Fruit fly (Drosophila melanogaster) whole organism, prepupa: ENCODE data around the gene CG15880.

ENCODE experiments used
- Blimp-1 ChIP-seq: fragments of 200-800 bp; sonication (Bioruptor generic); optimal IDR thresholded peaks from 3 replicates; lab custom pipeline; 2017; ENCODE audit warnings: missing biosample characterization, missing genetic modification characterization, mild to moderate bottlenecking, moderate library complexity, missing genetic modification reagents
- CG10631 ChIP-seq: fragments of 200-800 bp; sonication (Bioruptor generic); optimal IDR thresholded peaks from 2 replicates; lab custom pipeline; 2016; ENCODE audit warnings: missing biosample characterization, missing genetic modification characterization
- CG10669 ChIP-seq: fragments of 200-800 bp; sonication (Bioruptor generic); optimal IDR thresholded peaks from 3 replicates; lab custom pipeline; 2018; ENCODE audit warnings: missing biosample characterization, mild to moderate bottlenecking, missing genetic modification characterization, moderate library complexity
- CG11902 ChIP-seq: fragments of 200-800 bp; sonication (Bioruptor generic); optimal IDR thresholded peaks from 3 replicates; lab custom pipeline; 2016; ENCODE audit warnings: missing biosample characterization, missing genetic modification characterization
- CG15336 ChIP-seq: fragments of 200-800 bp; sonication (Bioruptor generic); IDR thresholded peaks from 2 replicates; pipeline ENCODE4 v1.3.6; 2022; ENCODE audit warnings: missing biosample characterization, missing genetic modification characterization
- CG16779 ChIP-seq: fragments of 200-800 bp; sonication (Bioruptor generic); optimal IDR thresholded peaks from 3 replicates; lab custom pipeline; 2017; ENCODE audit warnings: missing biosample characterization, mild to moderate bottlenecking, missing genetic modification characterization
- CG3032 ChIP-seq: fragments of 200-800 bp; optimal IDR thresholded peaks from 2 replicates; lab custom pipeline; 2019; ENCODE audit warnings: missing biosample characterization, mild to moderate bottlenecking, missing genetic modification characterization, moderate library complexity
- CG31627 ChIP-seq: fragments of 200-800 bp; sonication (Bioruptor generic); optimal IDR thresholded peaks from 3 replicates; lab custom pipeline; 2016; ENCODE audit warnings: missing biosample characterization, missing genetic modification characterization
- CG3919 ChIP-seq: fragments of 200-800 bp; sonication (Bioruptor generic); optimal IDR thresholded peaks from 3 replicates; lab custom pipeline; 2016; ENCODE audit warnings: missing biosample characterization, missing genetic modification characterization
- CG4318 ChIP-seq: fragments of 200-800 bp; sonication (Bioruptor generic); optimal IDR thresholded peaks from 3 replicates; lab custom pipeline; 2017; ENCODE audit warnings: missing biosample characterization, mild to moderate bottlenecking, missing genetic modification characterization
- CG6163 ChIP-seq: fragments of 200-800 bp; sonication (Bioruptor generic); IDR thresholded peaks from 3 replicates; pipeline ENCODE4 v1.3.6; 2022; ENCODE audit warnings: missing biosample characterization, missing genetic modification characterization
- CG6276 ChIP-seq: fragments of 200-800 bp; sonication (Bioruptor generic); optimal IDR thresholded peaks from 2 replicates; lab custom pipeline; 2017; ENCODE audit warnings: missing biosample characterization, mild to moderate bottlenecking, missing genetic modification characterization
- CG6854 ChIP-seq: fragments of 200-800 bp; sonication (Bioruptor generic); optimal IDR thresholded peaks from 2 replicates; lab custom pipeline; 2017; ENCODE audit warnings: missing biosample characterization, mild to moderate bottlenecking, missing genetic modification characterization
- CG7368 ChIP-seq: fragments of 200-800 bp; sonication (Bioruptor generic); optimal IDR thresholded peaks from 3 replicates; lab custom pipeline; 2016; ENCODE audit warnings: missing biosample characterization, missing genetic modification characterization
- CG8119 ChIP-seq: fragments of 200-800 bp; sonication (Bioruptor generic); IDR thresholded peaks from 3 replicates; pipeline ENCODE4 v1.3.6; 2022; ENCODE audit warnings: missing biosample characterization, missing genetic modification characterization
- CG8319 ChIP-seq: fragments of 200-800 bp; sonication (Bioruptor generic); optimal IDR thresholded peaks from 3 replicates; lab custom pipeline; 2016; ENCODE audit warnings: missing biosample characterization, missing genetic modification characterization
- CG9139 ChIP-seq: fragments of 200-800 bp; sonication (Bioruptor generic); optimal IDR thresholded peaks from 3 replicates; lab custom pipeline; 2017; ENCODE audit warnings: missing biosample characterization, mild to moderate bottlenecking, missing genetic modification characterization
- Eip78C ChIP-seq: fragments of 200-800 bp; sonication (Bioruptor generic); peaks from one replicate; lab custom pipeline; 2016; ENCODE audit warnings: missing biosample characterization, missing genetic modification characterization
- Ets96B ChIP-seq: fragments of 200-800 bp; optimal IDR thresholded peaks from 2 replicates; lab custom pipeline; 2019; ENCODE audit warnings: missing biosample characterization, mild to moderate bottlenecking, missing genetic modification characterization, moderate library complexity
- Gug ChIP-seq: fragments of 200-800 bp; sonication (Bioruptor generic); IDR thresholded peaks from 2 replicates; pipeline ENCODE4 v1.3.6; 2022; ENCODE audit warnings: missing biosample characterization, missing genetic modification characterization
- Hr38 ChIP-seq: sonication (Bioruptor generic); optimal IDR thresholded peaks from 2 replicates; lab custom pipeline; 2016; ENCODE audit warnings: missing biosample characterization, missing genetic modification characterization
- Hr39 ChIP-seq: fragments of 200-800 bp; sonication (Bioruptor generic); optimal IDR thresholded peaks from 2 replicates; lab custom pipeline; 2016; ENCODE audit warnings: missing biosample characterization, missing genetic modification characterization
- OdsH ChIP-seq: fragments of 200-800 bp; sonication (Bioruptor generic); optimal IDR thresholded peaks from 3 replicates; lab custom pipeline; 2016; ENCODE audit warnings: missing biosample characterization, missing genetic modification characterization
- Sox102F ChIP-seq: fragments of 200-800 bp; sonication (Bioruptor generic); optimal IDR thresholded peaks from 2 replicates; lab custom pipeline; 2016; ENCODE audit warnings: missing biosample characterization, mild to moderate bottlenecking, missing genetic modification characterization
- Sox14 ChIP-seq: fragments of 200-800 bp; sonication (Bioruptor generic); optimal IDR thresholded peaks from 3 replicates; lab custom pipeline; 2016; ENCODE audit warnings: missing biosample characterization, missing genetic modification characterization
- Sox15 ChIP-seq: fragments of 200-800 bp; sonication (Bioruptor generic); optimal IDR thresholded peaks from 3 replicates; lab custom pipeline; 2016; ENCODE audit warnings: missing biosample characterization, missing genetic modification characterization
- achi ChIP-seq: fragments of 200-800 bp; sonication (Bioruptor generic); optimal IDR thresholded peaks from 3 replicates; lab custom pipeline; 2016; ENCODE audit warnings: missing biosample characterization, missing genetic modification characterization
- acj6 ChIP-seq: fragments of 200-800 bp; sonication (Bioruptor generic); optimal IDR thresholded peaks from 3 replicates; lab custom pipeline; 2016; ENCODE audit warnings: missing biosample characterization, missing genetic modification characterization
- cyc ChIP-seq: fragments of 200-800 bp; sonication (Bioruptor generic); optimal IDR thresholded peaks from 3 replicates; lab custom pipeline; 2016; ENCODE audit warnings: missing biosample characterization, missing genetic modification characterization
- eg ChIP-seq: fragments of 200-800 bp; sonication (Bioruptor generic); IDR thresholded peaks from 3 replicates; pipeline ENCODE4 v1.3.6; 2022; ENCODE audit warnings: missing biosample characterization, missing genetic modification characterization
- esn ChIP-seq: fragments of 200-800 bp; sonication (Bioruptor generic); optimal IDR thresholded peaks from 2 replicates; lab custom pipeline; 2016; ENCODE audit warnings: missing biosample characterization, mild to moderate bottlenecking, missing genetic modification characterization, moderate library complexity
- fd59A ChIP-seq: fragments of 200-800 bp; sonication (Bioruptor generic); optimal IDR thresholded peaks from 2 replicates; lab custom pipeline; 2017; ENCODE audit warnings: missing biosample characterization, mild to moderate bottlenecking, missing genetic modification characterization, missing genetic modification reagents
- lz ChIP-seq: fragments of 200-800 bp; sonication (Bioruptor generic); optimal IDR thresholded peaks from 3 replicates; lab custom pipeline; 2016; ENCODE audit warnings: missing biosample characterization, missing genetic modification characterization
- net ChIP-seq: fragments of 200-800 bp; sonication (Bioruptor generic); optimal IDR thresholded peaks from 3 replicates; lab custom pipeline; 2016; ENCODE audit warnings: missing biosample characterization, missing genetic modification characterization
- spab ChIP-seq: fragments of 200-800 bp; sonication (Bioruptor generic); optimal IDR thresholded peaks from 2 replicates; lab custom pipeline; 2017; ENCODE audit warnings: missing biosample characterization, mild to moderate bottlenecking, missing genetic modification characterization, missing genetic modification reagents
- ss ChIP-seq, 2 experiments: fragments of 200-800 bp; sonication (Bioruptor generic); optimal IDR thresholded peaks; 2 replicates in 1 of 2; 3 replicates in 1 of 2; lab custom pipeline; 2017 to 2018; ENCODE audit warnings: mild to moderate bottlenecking in 2 of 2, missing biosample characterization in 2 of 2, missing genetic modification characterization in 2 of 2, moderate library complexity in 1 of 2
- svp ChIP-seq: fragments of 200-800 bp; sonication (Bioruptor generic); peaks from one replicate; lab custom pipeline; 2016; ENCODE audit warnings: missing biosample characterization, missing genetic modification characterization
- topi ChIP-seq: fragments of 200-800 bp; sonication (Bioruptor generic); optimal IDR thresholded peaks from 3 replicates; lab custom pipeline; 2016; ENCODE audit warnings: missing biosample characterization, missing genetic modification characterization

Gene CG15880

dm6 chr2L:825768-826263 is 8.1 kb upstream of the CG15880 start, which contains the start of the genes CG3862 and dock (continued):
- TF ChIP-seq CG31627 (GFP tag; lab: Kevin White, UChicago) (peak; percentile 41), Hr39 (no peak), cyc (peak; percentile 33), achi (GFP tag; lab: Kevin White, UChicago) (peak; percentile 13), Hr38 (no peak), CG3032 (no peak), CG3919 (peak; percentile 32), acj6 (GFP tag; lab: Kevin White, UChicago) (no peak), Blimp-1 (GFP tag; lab: Kevin White, UChicago) (no peak), esn (GFP tag; lab: Kevin White, UChicago) (peak; percentile 54), Ets96B (no peak), OdsH (GFP tag; lab: Kevin White, UChicago) (no peak), CG9139 (GFP tag; lab: Kevin White, UChicago) (no peak), spab (GFP tag; lab: Kevin White, UChicago) (no peak), Sox15 (GFP tag; lab: Kevin White, UChicago) (no peak), CG10669 (peak; percentile 9), lz (GFP tag; lab: Kevin White, UChicago) (peak; percentile 29), CG6854 (GFP tag; lab: Kevin White, UChicago) (peak; percentile 35), CG7368 (GFP tag; lab: Kevin White, UChicago) (no peak), CG4318 (no peak), topi (GFP tag; lab: Kevin White, UChicago) (peak; percentile 38), fd59A (GFP tag; lab: Kevin White, UChicago) (no peak), CG8119 (GFP tag; lab: Robert Waterston, UW) (peak; percentile 30; the same call in 1 of the 3 replicates), ss (GFP tag; optimal IDR thresholded peaks at IDR 0.05; lab: Kevin White, UChicago) (peak in 1 of 2 experiments; percentile 33), Gug (no peak), CG6163 (GFP tag; lab: Robert Waterston, UW) (peak; percentile 59; the same call in 1 of the 3 replicates), Sox14 (GFP tag; lab: Kevin White, UChicago) (peak; percentile 60), net (no peak), CG6276 (GFP tag; lab: Kevin White, UChicago) (no peak), CG8319 (GFP tag; lab: Kevin White, UChicago) (no peak), eg (GFP tag; lab: Robert Waterston, UW) (peak; percentile 34; the same call in 1 of the 3 replicates), CG15336 (peak; percentile 21; the same call in 1 of the 2 replicates), CG16779 (tag; lab: Kevin White, UChicago) (peak; percentile 32), CG11902 (GFP tag; lab: Kevin White, UChicago) (no peak), Sox102F (GFP tag; lab: Kevin White, UChicago) (no peak)

- TF ChIP-seq CG10631 (GFP tag; lab: Kevin White, UChicago) (no peak), CG15336 (peak; percentile 14; the same call in 1 of the 2 replicates), CG8119 (GFP tag; lab: Robert Waterston, UW) (0 out of 3 replicates have a peak, but pooled peaks have one; percentile 4), svp (GFP tag; lab: Kevin White, UChicago) (peak; percentile 78), Eip78C (GFP tag; lab: Kevin White, UChicago) (peak; percentile 73)
Observed at dm6 chr2L:821986-822711, 4.4 kb upstream of the CG15880 start.
